Fruit fly (Drosophila melanogaster) whole organism, adult: Measurements from ENCODE around the gene Gorab.
A peak's percentile ranks its signal among the peaks of the same experiment; 100 is the strongest.

Source experiments
- CG11617 ChIP-seq: fragments of 200-800 bp; sonication (Bioruptor generic); optimal IDR thresholded peaks from 2 replicates; lab custom pipeline; 2017; ENCODE audit warnings: mild to moderate bottlenecking, missing biosample characterization, missing genetic modification reagents, missing genetic modification characterization
- CG12768 ChIP-seq: fragments of 200-800 bp; sonication (Bioruptor generic); optimal IDR thresholded peaks from 2 replicates; lab custom pipeline; 2017; ENCODE audit warnings: missing biosample characterization, missing genetic modification characterization, mild to moderate bottlenecking, moderate library complexity, missing genetic modification reagents
- CG14711 ChIP-seq: fragments of 200-800 bp; sonication (Bioruptor generic); optimal IDR thresholded peaks from 2 replicates; lab custom pipeline; 2018; ENCODE audit warnings: missing biosample characterization, mild to moderate bottlenecking, missing genetic modification characterization, moderate library complexity
- CG1620 ChIP-seq: fragments of 200-800 bp; sonication (Bioruptor generic); optimal IDR thresholded peaks from 2 replicates; lab custom pipeline; 2016; ENCODE audit warnings: missing biosample characterization, missing genetic modification characterization
- CG33017 ChIP-seq: fragments of 200-800 bp; sonication (Bioruptor generic); optimal IDR thresholded peaks from 2 replicates; lab custom pipeline; 2018; ENCODE audit warnings: missing biosample characterization, mild to moderate bottlenecking, missing genetic modification characterization, moderate library complexity
- CG5204 ChIP-seq: fragments of 200-800 bp; sonication (Bioruptor generic); optimal IDR thresholded peaks from 2 replicates; lab custom pipeline; 2016; ENCODE audit warnings: missing biosample characterization, missing genetic modification characterization
- CG7045 ChIP-seq: fragments of 200-800 bp; sonication (Bioruptor generic); optimal IDR thresholded peaks from 2 replicates; lab custom pipeline; 2017; ENCODE audit warnings: missing biosample characterization, mild to moderate bottlenecking, missing genetic modification characterization
- CG7101 ChIP-seq: fragments of 200-800 bp; sonication (Bioruptor generic); optimal IDR thresholded peaks from 2 replicates; lab custom pipeline; 2018; ENCODE audit warnings: missing biosample characterization, mild to moderate bottlenecking, missing genetic modification characterization, moderate library complexity
- Clk ChIP-seq: fragments of 200-800 bp; sonication (Bioruptor generic); optimal IDR thresholded peaks from 2 replicates; lab custom pipeline; 2017; ENCODE audit warnings: missing biosample characterization, missing genetic modification characterization
- Crg-1 ChIP-seq: fragments of 200-800 bp; sonication (Bioruptor generic); optimal IDR thresholded peaks from 2 replicates; lab custom pipeline; 2016; ENCODE audit warnings: missing biosample characterization, missing genetic modification characterization
- Hr96 ChIP-seq: fragments of 200-800 bp; sonication (Bioruptor generic); optimal IDR thresholded peaks from 2 replicates; lab custom pipeline; 2016; ENCODE audit warnings: missing biosample characterization, missing genetic modification characterization
- Mnt ChIP-seq: fragments of 200-800 bp; sonication (Bioruptor generic); optimal IDR thresholded peaks from 2 replicates; lab custom pipeline; 2016; ENCODE audit warnings: missing biosample characterization, mild to moderate bottlenecking, missing genetic modification characterization
- bab1 ChIP-seq: fragments of 200-800 bp; sonication (Bioruptor generic); optimal IDR thresholded peaks from 3 replicates; lab custom pipeline; 2019; ENCODE audit warnings: missing biosample characterization, mild to moderate bottlenecking, missing genetic modification characterization, moderate library complexity
- cic ChIP-seq: fragments of 200-800 bp; sonication (Bioruptor generic); optimal IDR thresholded peaks from 2 replicates; lab custom pipeline; 2017; ENCODE audit warnings: missing biosample characterization, mild to moderate bottlenecking, missing genetic modification characterization, moderate library complexity
- cnc ChIP-seq, 2 experiments: fragments of >200 bp; optimal IDR thresholded peaks; 2 replicates each; lab custom pipeline; 2017
- kay ChIP-seq: fragments of 200-800 bp; sonication (Bioruptor generic); peaks from one replicate; lab custom pipeline; 2016; ENCODE audit warnings: missing biosample characterization, missing genetic modification characterization, borderline replicate concordance
- ovo ChIP-seq: fragments of 200-800 bp; sonication (Bioruptor generic); optimal IDR thresholded peaks from 2 replicates; lab custom pipeline; 2016; ENCODE audit warnings: missing biosample characterization, missing genetic modification characterization
- pad ChIP-seq: fragments of 200-800 bp; sonication (Bioruptor generic); optimal IDR thresholded peaks from 3 replicates; lab custom pipeline; 2017; ENCODE audit warnings: missing biosample characterization, missing genetic modification characterization, mild to moderate bottlenecking, moderate library complexity, missing genetic modification reagents
- tj ChIP-seq: fragments of 200-800 bp; sonication (Bioruptor generic); optimal IDR thresholded peaks from 3 replicates; lab custom pipeline; 2017; ENCODE audit warnings: missing biosample characterization, mild to moderate bottlenecking, missing genetic modification characterization, moderate library complexity
- toe ChIP-seq: fragments of 200-800 bp; sonication (Bioruptor generic); optimal IDR thresholded peaks from 2 replicates; lab custom pipeline; 2016; ENCODE audit warnings: missing biosample characterization, missing genetic modification characterization

The Gorab gene

dm6 chr3L:17432947-17433346 lies 4.3 kb upstream of the Gorab start, which contains the start of gene frc:
TSS of gene frc (minus strand) at chr3L:17433190.
- TF ChIP-seq CG1620 (peak; percentile 24), pad (GFP tag; lab: Kevin White, UChicago) (no peak), Crg-1 (GFP tag; lab: Kevin White, UChicago) (no peak), CG14711 (tag; lab: Kevin White, UChicago) (peak; percentile 4), CG7045 (GFP tag; lab: Kevin White, UChicago) (no peak), tj (GFP tag; lab: Kevin White, UChicago) (no peak), CG7101 (tag; lab: Kevin White, UChicago) (no peak), CG33017 (tag; lab: Kevin White, UChicago) (no peak), CG11617 (GFP tag; lab: Kevin White, UChicago) (no peak), ovo (GFP tag; lab: Kevin White, UChicago) (no peak), Clk (GFP tag; lab: Kevin White, UChicago) (no peak), Mnt (peak; percentile 47)

- TF ChIP-seq cnc (optimal IDR thresholded peaks at IDR 0.05; lab: Kevin White, UChicago) (peak in 1 of 2 experiments; percentile 26), Mnt (peak; percentile 66), pad (GFP tag; lab: Kevin White, UChicago) (peak; percentile 22), tj (GFP tag; lab: Kevin White, UChicago) (peak; percentile 13), CG14711 (tag; lab: Kevin White, UChicago) (peak; percentile 24), Hr96 (no peak), cic (GFP tag; lab: Kevin White, UChicago) (peak; percentile 84), CG33017 (tag; lab: Kevin White, UChicago) (peak; percentile 52), Clk (GFP tag; lab: Kevin White, UChicago) (peak; percentile 15), CG1620 (no peak), bab1 (GFP tag; lab: Kevin White, UChicago) (no peak), CG7045 (GFP tag; lab: Kevin White, UChicago) (peak; percentile 40), Crg-1 (GFP tag; lab: Kevin White, UChicago) (no peak), CG12768 (peak; percentile 9), CG7101 (tag; lab: Kevin White, UChicago) (peak; percentile 51), CG11617 (GFP tag; lab: Kevin White, UChicago) (peak; percentile 17), kay (no peak), toe (GFP tag; lab: Kevin White, UChicago) (no peak), CG5204 (no peak), ovo (GFP tag; lab: Kevin White, UChicago) (no peak)
Measured at dm6 chr3L:17430957-17431585, 2.4 kb upstream of the Gorab start.

dm6 chr3L:17430390-17430789 lies 1.8 kb upstream of the Gorab start:
- TF ChIP-seq tj (GFP tag; lab: Kevin White, UChicago) = no peak
- no peak for TF ChIP-seq kay
- TF ChIP-seq CG14711 (tag; lab: Kevin White, UChicago) = no peak
- no peak for TF ChIP-seq Clk (GFP tag; lab: Kevin White, UChicago)
- TF ChIP-seq CG5204 = no peak
- TF ChIP-seq Hr96 = no peak
- TF ChIP-seq CG7045 (GFP tag; lab: Kevin White, UChicago) = no peak
- no peak for TF ChIP-seq pad (GFP tag; lab: Kevin White, UChicago)
- TF ChIP-seq CG1620 = no peak
- TF ChIP-seq cnc (optimal IDR thresholded peaks at IDR 0.05; lab: Kevin White, UChicago) = no peak
- no peak for TF ChIP-seq CG11617 (GFP tag; lab: Kevin White, UChicago)
- TF ChIP-seq CG7101 (tag; lab: Kevin White, UChicago) = no peak
- no peak for TF ChIP-seq ovo (GFP tag; lab: Kevin White, UChicago)
- no peak for TF ChIP-seq CG33017 (tag; lab: Kevin White, UChicago)
- TF ChIP-seq toe (GFP tag; lab: Kevin White, UChicago) = no peak
- no peak for TF ChIP-seq cic (GFP tag; lab: Kevin White, UChicago)
- TF ChIP-seq Crg-1 (GFP tag; lab: Kevin White, UChicago) = no peak
- TF ChIP-seq CG12768 = no peak
- no peak for TF ChIP-seq Mnt
- TF ChIP-seq bab1 (GFP tag; lab: Kevin White, UChicago) = no peak

dm6 chr3L:17427013-17427412 lies 1.6 kb downstream of the Gorab start, which contains the start of gene Polr3G:
TSS of gene Polr3G (minus strand) at chr3L:17427130.
- TF ChIP-seq Hr96 = no peak
- no peak for TF ChIP-seq tj (GFP tag; lab: Kevin White, UChicago)
- no peak for TF ChIP-seq cic (GFP tag; lab: Kevin White, UChicago)
- no peak for TF ChIP-seq CG14711 (tag; lab: Kevin White, UChicago)
- TF ChIP-seq ovo (GFP tag; lab: Kevin White, UChicago) = no peak
- peak; percentile 18 for TF ChIP-seq CG11617 (GFP tag; lab: Kevin White, UChicago)
- no peak for TF ChIP-seq toe (GFP tag; lab: Kevin White, UChicago)
- TF ChIP-seq CG12768 = no peak
- no peak for TF ChIP-seq Crg-1 (GFP tag; lab: Kevin White, UChicago)
- no peak for TF ChIP-seq CG7045 (GFP tag; lab: Kevin White, UChicago)
- peak; percentile 21 for TF ChIP-seq bab1 (GFP tag; lab: Kevin White, UChicago)
- peak; percentile 10 for TF ChIP-seq CG7101 (tag; lab: Kevin White, UChicago)
- TF ChIP-seq CG33017 (tag; lab: Kevin White, UChicago) = no peak
- TF ChIP-seq Mnt = peak; percentile 4
- no peak for TF ChIP-seq pad (GFP tag; lab: Kevin White, UChicago)
- TF ChIP-seq CG5204 = no peak
- TF ChIP-seq kay = no peak
- TF ChIP-seq CG1620 = no peak
- TF ChIP-seq cnc (optimal IDR thresholded peaks at IDR 0.05; lab: Kevin White, UChicago) = no peak
- no peak for TF ChIP-seq Clk (GFP tag; lab: Kevin White, UChicago)

- peak; percentile 68 for TF ChIP-seq Crg-1 (GFP tag; lab: Kevin White, UChicago)
- TF ChIP-seq CG1620 = peak; percentile 80
- peak; percentile 11 for TF ChIP-seq ovo (GFP tag; lab: Kevin White, UChicago)
- TF ChIP-seq CG5204 = no peak
- TF ChIP-seq CG7101 (tag; lab: Kevin White, UChicago) = peak; percentile 79
- TF ChIP-seq CG7045 (GFP tag; lab: Kevin White, UChicago) = peak; percentile 45
- TF ChIP-seq CG33017 (tag; lab: Kevin White, UChicago) = peak; percentile 53
- peak; percentile 51 for TF ChIP-seq pad (GFP tag; lab: Kevin White, UChicago)
- TF ChIP-seq kay = no peak
- TF ChIP-seq Hr96 = peak; percentile 51
- peak; percentile 64 for TF ChIP-seq CG12768
- no peak for TF ChIP-seq cnc (optimal IDR thresholded peaks at IDR 0.05; lab: Kevin White, UChicago)
- TF ChIP-seq CG14711 (tag; lab: Kevin White, UChicago) = peak; percentile 66
- TF ChIP-seq Mnt = peak; percentile 72
- peak; percentile 49 for TF ChIP-seq tj (GFP tag; lab: Kevin White, UChicago)
- TF ChIP-seq toe (GFP tag; lab: Kevin White, UChicago) = peak; percentile 83
- TF ChIP-seq Clk (GFP tag; lab: Kevin White, UChicago) = no peak
- TF ChIP-seq cic (GFP tag; lab: Kevin White, UChicago) = no peak
- peak; percentile 87 for TF ChIP-seq bab1 (GFP tag; lab: Kevin White, UChicago)
- TF ChIP-seq CG11617 (GFP tag; lab: Kevin White, UChicago) = peak; percentile 67
Measured at dm6 chr3L:17425132-17425713, 3.4 kb downstream of the Gorab start, which contains the start of the genes Sec3 and COX7B. TSS of gene Sec3 (minus strand) at chr3L:17425217. TSS of gene COX7B (plus strand) at chr3L:17425477.
